Fruit fly (Drosophila melanogaster) whole organism, embryonic: Measurements from ENCODE around the gene ATPsyngamma.

Experiments
- BEAF-32 ChIP-seq: fragments of 200-800 bp; sonication (Bioruptor generic); optimal IDR thresholded peaks from 3 replicates; lab custom pipeline; 2017; ENCODE audit warnings: missing biosample characterization, missing genetic modification characterization, mild to moderate bottlenecking, moderate library complexity, missing genetic modification reagents
- Bteb2 ChIP-seq: fragments of 200-800 bp; sonication (Bioruptor generic); optimal IDR thresholded peaks from 2 replicates; lab custom pipeline; 2016; ENCODE audit warnings: missing biosample characterization, missing genetic modification characterization
- CG10462 ChIP-seq: fragments of 200-800 bp; sonication (Bioruptor generic); optimal IDR thresholded peaks from 2 replicates; lab custom pipeline; 2016; ENCODE audit warnings: missing biosample characterization, missing genetic modification characterization
- CG13296 ChIP-seq: fragments of 200-800 bp; sonication (Bioruptor generic); optimal IDR thresholded peaks from 3 replicates; lab custom pipeline; 2018; ENCODE audit warnings: missing biosample characterization, mild to moderate bottlenecking, missing genetic modification characterization
- CG13624 ChIP-seq: fragments of 200-800 bp; sonication (Bioruptor generic); optimal IDR thresholded peaks from 2 replicates; lab custom pipeline; 2016; ENCODE audit warnings: missing biosample characterization, missing genetic modification characterization
- CG15514 ChIP-seq: fragments of 200-800 bp; sonication (Bioruptor generic); optimal IDR thresholded peaks from 3 replicates; lab custom pipeline; 2017; ENCODE audit warnings: missing biosample characterization, missing genetic modification characterization, mild to moderate bottlenecking, moderate library complexity, missing genetic modification reagents
- CG17612 ChIP-seq: fragments of 200-800 bp; sonication (Bioruptor generic); IDR thresholded peaks from 2 replicates; pipeline ENCODE4 v1.3.6; 2022; ENCODE audit warnings: missing biosample characterization, missing genetic modification characterization
- CG1792 ChIP-seq: fragments of 200-800 bp; sonication (Bioruptor generic); optimal IDR thresholded peaks from 2 replicates; lab custom pipeline; 2016; ENCODE audit warnings: missing biosample characterization, missing genetic modification characterization
- CG2116 ChIP-seq: fragments of 200-800 bp; sonication (Bioruptor generic); optimal IDR thresholded peaks from 3 replicates; lab custom pipeline; 2018; ENCODE audit warnings: missing biosample characterization, mild to moderate bottlenecking, missing genetic modification characterization
- CG4328 ChIP-seq: fragments of 200-800 bp; sonication (Bioruptor generic); optimal IDR thresholded peaks from 3 replicates; lab custom pipeline; 2017; ENCODE audit warnings: missing biosample characterization, missing genetic modification reagents, missing genetic modification characterization
- CG5180 ChIP-seq: fragments of 200-800 bp; sonication (Bioruptor generic); optimal IDR thresholded peaks from 3 replicates; lab custom pipeline; 2017; ENCODE audit warnings: missing biosample characterization, missing genetic modification characterization, mild to moderate bottlenecking, moderate library complexity, missing genetic modification reagents
- CG6254 ChIP-seq: fragments of 200-800 bp; sonication (Bioruptor generic); optimal IDR thresholded peaks from 3 replicates; lab custom pipeline; 2017; ENCODE audit warnings: mild to moderate bottlenecking, missing biosample characterization, missing genetic modification reagents, missing genetic modification characterization
- CG6791 ChIP-seq: fragments of 200-800 bp; sonication (Bioruptor generic); IDR thresholded peaks from 3 replicates; pipeline ENCODE4 v1.3.6; 2022; ENCODE audit warnings: missing biosample characterization, missing genetic modification characterization; ENCODE audit not compliant: partially characterized antibody
- CG7271 ChIP-seq: fragments of 200-800 bp; sonication (Bioruptor generic); optimal IDR thresholded peaks from 2 replicates; lab custom pipeline; 2018; ENCODE audit warnings: missing biosample characterization, mild to moderate bottlenecking, missing genetic modification characterization, moderate library complexity
- CG7987 ChIP-seq: fragments of 200-800 bp; sonication (Bioruptor generic); optimal IDR thresholded peaks from 2 replicates; lab custom pipeline; 2018; ENCODE audit warnings: missing biosample characterization, mild to moderate bottlenecking, missing genetic modification characterization, moderate library complexity
- CG8089 ChIP-seq: fragments of 200-800 bp; sonication (Bioruptor generic); optimal IDR thresholded peaks from 3 replicates; lab custom pipeline; 2016; ENCODE audit warnings: missing biosample characterization, missing genetic modification characterization
- CG8478 ChIP-seq: fragments of >200 bp; optimal IDR thresholded peaks from 2 replicates; lab custom pipeline; 2018
- CG8924 ChIP-seq: fragments of 200-800 bp; optimal IDR thresholded peaks from 3 replicates; lab custom pipeline; 2019; ENCODE audit warnings: missing biosample characterization, mild to moderate bottlenecking, missing genetic modification characterization, moderate library complexity
- CG9727 ChIP-seq: fragments of 200-800 bp; sonication (Bioruptor generic); optimal IDR thresholded peaks from 3 replicates; lab custom pipeline; 2017; ENCODE audit warnings: missing biosample characterization, mild to moderate bottlenecking, missing genetic modification characterization
- CoRest ChIP-seq: fragments of 200-800 bp; sonication (Bioruptor generic); optimal IDR thresholded peaks from 3 replicates; lab custom pipeline; 2018; ENCODE audit warnings: missing biosample characterization, mild to moderate bottlenecking, missing genetic modification characterization, moderate library complexity
- Dfd ChIP-seq, 2 experiments: fragments of >200 bp; optimal IDR thresholded peaks; 2 replicates each; lab custom pipeline; 2017; ENCODE audit warnings: missing biosample characterization in 2 of 2, missing genetic modification characterization in 2 of 2
- Dll ChIP-seq: fragments of 200-800 bp; sonication (Bioruptor generic); IDR thresholded peaks from 4 replicates; pipeline ENCODE4 v1.3.6; 2022; ENCODE audit warnings: missing biosample characterization, missing genetic modification characterization; ENCODE audit not compliant: partially characterized antibody
- ERR ChIP-seq: fragments of 200-800 bp; sonication (Bioruptor generic); optimal IDR thresholded peaks from 2 replicates; lab custom pipeline; 2016; ENCODE audit warnings: missing biosample characterization, missing genetic modification characterization
- Fer3 ChIP-seq: fragments of 200-800 bp; sonication (Bioruptor generic); optimal IDR thresholded peaks from 2 replicates; lab custom pipeline; 2018; ENCODE audit warnings: missing biosample characterization, mild to moderate bottlenecking, missing genetic modification characterization, moderate library complexity
- Gsc ChIP-seq: fragments of 200-800 bp; sonication (Bioruptor generic); IDR thresholded peaks from 2 replicates; pipeline ENCODE4 v1.3.6; 2022; ENCODE audit warnings: missing biosample characterization, missing genetic modification characterization
- HHEX ChIP-seq: fragments of 200-800 bp; sonication (Bioruptor generic); optimal IDR thresholded peaks from 3 replicates; lab custom pipeline; 2017; ENCODE audit warnings: missing biosample characterization, mild to moderate bottlenecking, missing genetic modification characterization, missing genetic modification reagents
- HLH4C ChIP-seq: fragments of 200-800 bp; sonication (Bioruptor generic); IDR thresholded peaks from 3 replicates; pipeline ENCODE4 v1.3.6; 2022; ENCODE audit warnings: missing biosample characterization, missing genetic modification characterization; ENCODE audit not compliant: partially characterized antibody
- Hey ChIP-seq: fragments of 200-800 bp; sonication (Bioruptor generic); optimal IDR thresholded peaks from 3 replicates; lab custom pipeline; 2018; ENCODE audit warnings: missing biosample characterization, mild to moderate bottlenecking, missing genetic modification characterization
- Jarid2 ChIP-seq: fragments of 200-800 bp; sonication (Bioruptor generic); optimal IDR thresholded peaks from 3 replicates; lab custom pipeline; 2017; ENCODE audit warnings: mild to moderate bottlenecking, missing biosample characterization, missing genetic modification reagents, missing genetic modification characterization
- MBD-R2 ChIP-seq: fragments of 200-800 bp; sonication (Bioruptor generic); IDR thresholded peaks from 2 replicates; pipeline ENCODE4 v1.3.6; 2022; ENCODE audit warnings: missing biosample characterization, missing genetic modification characterization
- Myb ChIP-seq: fragments of 200-800 bp; sonication (Bioruptor generic); optimal IDR thresholded peaks from 2 replicates; lab custom pipeline; 2016; ENCODE audit warnings: missing biosample characterization, missing genetic modification characterization
- NC2β ChIP-seq: fragments of 200-800 bp; sonication (Bioruptor generic); optimal IDR thresholded peaks from 2 replicates; lab custom pipeline; 2016; ENCODE audit warnings: missing biosample characterization, missing genetic modification characterization
- NK7.1 ChIP-seq: fragments of 200-800 bp; sonication (Bioruptor generic); optimal IDR thresholded peaks from 3 replicates; lab custom pipeline; 2016; ENCODE audit warnings: missing biosample characterization, missing genetic modification characterization
- Oaz ChIP-seq: fragments of 200-800 bp; sonication (Bioruptor generic); IDR thresholded peaks from 2 replicates; pipeline ENCODE4 v1.3.6; 2022; ENCODE audit warnings: missing biosample characterization, missing genetic modification characterization
- Xbp1 ChIP-seq: fragments of 200-800 bp; sonication (Bioruptor generic); optimal IDR thresholded peaks from 3 replicates; lab custom pipeline; 2016; ENCODE audit warnings: missing biosample characterization, mild to moderate bottlenecking, missing genetic modification characterization
- ab ChIP-seq: fragments of 200-800 bp; sonication (Bioruptor generic); optimal IDR thresholded peaks from 2 replicates; lab custom pipeline; 2016; ENCODE audit warnings: missing biosample characterization, missing genetic modification characterization
- ase ChIP-seq: fragments of 200-800 bp; sonication (Bioruptor generic); IDR thresholded peaks from 3 replicates; pipeline ENCODE4 v1.3.6; 2022; ENCODE audit warnings: missing biosample characterization, missing genetic modification characterization
- chn ChIP-seq: fragments of 200-800 bp; sonication (Bioruptor generic); optimal IDR thresholded peaks from 2 replicates; lab custom pipeline; 2016; ENCODE audit warnings: missing biosample characterization, missing genetic modification characterization
- corto ChIP-seq: fragments of 200-800 bp; sonication (Bioruptor generic); optimal IDR thresholded peaks from 2 replicates; lab custom pipeline; 2016; ENCODE audit warnings: missing biosample characterization, mild to moderate bottlenecking, missing genetic modification characterization, moderate library complexity
- croc ChIP-seq: fragments of 200-800 bp; sonication (Bioruptor generic); conservative IDR thresholded peaks from 3 replicates; pipeline ENCODE4 v1.3.6; 2022; ENCODE audit warnings: missing biosample characterization, missing genetic modification characterization
- dm ChIP-seq: fragments of 200-800 bp; sonication (Bioruptor generic); optimal IDR thresholded peaks from 3 replicates; lab custom pipeline; 2016; ENCODE audit warnings: missing biosample characterization, missing genetic modification characterization
- fd64A ChIP-seq: fragments of 200-800 bp; sonication (Bioruptor generic); optimal IDR thresholded peaks from 3 replicates; lab custom pipeline; 2018; ENCODE audit warnings: missing biosample characterization, mild to moderate bottlenecking, missing genetic modification characterization
- gsb-n ChIP-seq: fragments of 200-800 bp; sonication (Bioruptor generic); optimal IDR thresholded peaks from 3 replicates; lab custom pipeline; 2018; ENCODE audit warnings: missing biosample characterization, mild to moderate bottlenecking, missing genetic modification characterization
- hth ChIP-seq: fragments of >200 bp; optimal IDR thresholded peaks from 2 replicates; lab custom pipeline; 2017; ENCODE audit warnings: inconsistent platforms
- jigr1 ChIP-seq: fragments of 200-800 bp; sonication (Bioruptor generic); IDR thresholded peaks from 3 replicates; pipeline ENCODE4 v1.3.6; 2022; ENCODE audit warnings: missing biosample characterization, missing genetic modification characterization
- jumu ChIP-seq: fragments of 200-800 bp; sonication (Bioruptor generic); optimal IDR thresholded peaks from 3 replicates; lab custom pipeline; 2016; ENCODE audit warnings: missing biosample characterization, missing genetic modification characterization
- lilli ChIP-seq: fragments of 200-800 bp; sonication (Bioruptor generic); optimal IDR thresholded peaks from 3 replicates; lab custom pipeline; 2016; ENCODE audit warnings: missing biosample characterization, missing genetic modification characterization
- ranshi ChIP-seq: fragments of 200-800 bp; sonication (Bioruptor generic); IDR thresholded peaks from 2 replicates; pipeline ENCODE4 v1.3.6; 2022; ENCODE audit warnings: missing biosample characterization, missing genetic modification characterization
- sens ChIP-seq: fragments of 200-800 bp; sonication (Bioruptor generic); peaks from one replicate; lab custom pipeline; 2016; ENCODE audit warnings: missing biosample characterization, missing genetic modification characterization
- sisA ChIP-seq: fragments of 200-800 bp; sonication (Bioruptor generic); IDR thresholded peaks from 2 replicates; pipeline ENCODE4 v1.3.6; 2022; ENCODE audit warnings: missing biosample characterization, missing genetic modification characterization
- toy ChIP-seq: fragments of 200-800 bp; sonication (Bioruptor generic); IDR thresholded peaks from 2 replicates; pipeline ENCODE4 v1.3.6; 2022; ENCODE audit warnings: missing biosample characterization, missing genetic modification characterization
- twi ChIP-seq: fragments of 200-800 bp; optimal IDR thresholded peaks from 2 replicates; lab custom pipeline; 2019; ENCODE audit warnings: missing biosample characterization, mild to moderate bottlenecking, missing genetic modification characterization, moderate library complexity

The ATPsyngamma gene

DNA sequence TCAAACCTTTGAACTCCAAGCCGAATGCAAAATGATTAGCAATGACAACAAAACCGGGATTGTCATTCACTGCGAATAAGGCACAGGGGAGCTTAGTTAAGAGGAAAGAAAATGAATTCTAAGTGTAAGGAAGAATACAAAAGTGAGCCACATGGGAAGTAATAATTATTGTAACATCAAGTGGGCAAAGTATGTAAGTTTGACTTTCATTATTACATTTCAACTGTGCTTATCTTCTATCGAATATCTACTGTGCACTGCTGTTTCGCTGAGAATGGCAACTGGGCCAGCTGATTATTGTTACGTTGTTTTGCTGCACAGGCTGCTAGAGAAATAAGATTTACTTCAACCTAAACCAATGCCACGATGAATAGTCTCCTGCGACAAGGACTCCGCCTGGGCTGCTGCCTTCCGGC, 12.3 kb downstream of the ATPsyngamma start, which contains the start of the genes CG7601 and CIA30 (continued):
- TF ChIP-seq croc (GFP tag; lab: Robert Waterston, UW) (peak; percentile 100), HLH4C (no peak), CG9727 (GFP tag; lab: Kevin White, UChicago) (peak; percentile 98), gsb-n (tag; lab: Kevin White, UChicago) (peak; percentile 95), Gsc (GFP tag; lab: Robert Waterston, UW) (peak; percentile 100), NC2β (GFP tag; lab: Kevin White, UChicago) (peak; percentile 96), CG6254 (GFP tag; lab: Kevin White, UChicago) (peak; percentile 93), lilli (GFP tag; lab: Kevin White, UChicago) (peak; percentile 99), CG17612 (GFP tag; lab: Robert Waterston, UW) (peak; percentile 100), jumu (peak; percentile 99), Xbp1 (GFP tag; lab: Kevin White, UChicago) (peak; percentile 99), CG8924 (tag; lab: Kevin White, UChicago) (peak; percentile 97), Dll (GFP tag; lab: Robert Waterston, UW) (peak; percentile 52; the same call in 2 of the 4 replicates), CG7987 (peak; percentile 95), hth (lab: Kevin White, UChicago) (no peak), CG5180 (peak; percentile 92), Dfd (GFP tag; optimal IDR thresholded peaks at IDR 0.05; lab: Kevin White, UChicago) (no peak), CG6791 (GFP tag; lab: Robert Waterston, UW) (no peak), Bteb2 (GFP tag; lab: Kevin White, UChicago) (peak; percentile 97), fd64A (GFP tag; lab: Kevin White, UChicago) (peak; percentile 95), NK7.1 (GFP tag; lab: Kevin White, UChicago) (peak; percentile 98), CG4328 (GFP tag; lab: Kevin White, UChicago) (peak; percentile 98), ase (GFP tag; lab: Robert Waterston, UW) (peak; percentile 100), CG8089 (peak; percentile 95), ab (GFP tag; lab: Kevin White, UChicago) (peak; percentile 98), toy (GFP tag; lab: Robert Waterston, UW) (peak; percentile 99), sens (GFP tag; lab: Kevin White, UChicago) (peak; percentile 100), CG15514 (GFP tag; lab: Kevin White, UChicago) (peak; percentile 93), HHEX (peak; percentile 98), CG13296 (peak; percentile 97), Hey (tag; lab: Kevin White, UChicago) (peak; percentile 87), CoRest (tag; lab: Kevin White, UChicago) (peak; percentile 98), twi (tag; lab: Kevin White, UChicago) (no peak), jigr1 (GFP tag; lab: Robert Waterston, UW) (peak; percentile 100), CG7271 (tag; lab: Kevin White, UChicago) (peak; percentile 96), CG2116 (GFP tag; lab: Kevin White, UChicago) (peak; percentile 80), chn (GFP tag; lab: Kevin White, UChicago) (peak; percentile 97), ranshi (GFP tag; lab: Robert Waterston, UW) (peak; percentile 100), dm (GFP tag; lab: Kevin White, UChicago) (peak; percentile 96), Oaz (GFP tag; lab: Robert Waterston, UW) (peak; percentile 100), CG13624 (GFP tag; lab: Kevin White, UChicago) (peak; percentile 100), ERR (GFP tag; lab: Kevin White, UChicago) (peak; percentile 98), Myb (GFP tag; lab: Kevin White, UChicago) (peak; percentile 94), BEAF-32 (GFP tag; lab: Kevin White, UChicago) (peak; percentile 29), Jarid2 (no peak), sisA (GFP tag; lab: Robert Waterston, UW) (peak; percentile 100), CG8478 (lab: Kevin White, UChicago) (no peak), CG1792 (peak; percentile 98), CG10462 (peak; percentile 95), MBD-R2 (GFP tag; lab: Robert Waterston, UW) (peak; percentile 100), Fer3 (tag; lab: Kevin White, UChicago) (peak; percentile 99), corto (peak; percentile 88)
